Fruit fly (Drosophila melanogaster): ENCODE measurements around the gene CG31637.

DNA sequence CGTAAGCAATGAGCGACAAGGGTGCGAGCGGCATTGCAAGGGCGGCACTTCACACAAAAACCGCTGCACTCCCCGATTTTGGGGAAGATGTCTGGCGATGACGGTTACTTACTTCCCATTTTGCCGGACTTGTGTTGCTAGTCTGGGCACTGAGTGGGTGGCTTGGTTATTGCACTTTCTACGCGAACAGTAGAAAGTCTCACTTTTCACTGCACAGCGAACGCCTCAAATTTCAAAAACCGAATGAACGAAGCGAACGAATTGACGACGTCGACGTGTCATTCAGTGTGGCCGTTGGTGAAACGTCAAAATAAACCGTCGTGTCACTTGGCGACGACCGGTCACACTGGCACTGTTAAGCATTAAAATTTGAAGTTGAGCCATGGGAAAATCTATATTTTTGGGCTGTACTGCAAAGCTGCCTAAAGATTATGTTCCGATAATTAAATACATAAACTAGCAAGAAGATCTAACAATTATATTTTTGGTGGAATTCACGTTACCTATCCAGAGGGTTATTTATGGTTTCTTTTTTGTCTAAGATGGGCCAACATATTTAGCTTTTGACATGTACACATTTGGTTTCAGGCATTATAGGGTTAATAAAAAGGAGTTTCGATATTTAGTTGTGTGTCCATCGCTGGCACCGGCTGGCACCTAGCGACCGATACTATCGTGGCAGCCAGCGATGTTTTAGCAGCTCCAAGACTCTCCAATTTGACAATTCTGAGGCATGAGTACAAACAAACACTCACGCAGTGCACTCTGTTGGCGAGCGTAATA, 18.0 kb upstream of the CG31637 start, which contains the start of the genes Sec61alpha and Daxx:
- TF ChIP-seq CG8478 (optimal IDR thresholded peaks at IDR 0.05) (no peak), CTCF (optimal IDR thresholded peaks at IDR 0.05) (no peak)

Data from S2 (cell line).